Worm (Caenorhabditis elegans) whole organism, late embryonic: Measurements from ENCODE around the gene K02D3.2.

ENCODE experiments used
- ceh-18 ChIP-seq: sonication (generic microtip); optimal IDR thresholded peaks from 2 replicates; lab custom pipeline; 2016; ENCODE audit warnings: missing genetic modification characterization, missing compliant biosample characterization
- dve-1 ChIP-seq: sonication (generic microtip); optimal IDR thresholded peaks from 2 replicates; lab custom pipeline; 2017; ENCODE audit warnings: antibody characterized with exemption, mild to moderate bottlenecking, missing genetic modification characterization, missing compliant biosample characterization
- ets-4 ChIP-seq: sonication (generic microtip); optimal IDR thresholded peaks from 2 replicates; lab custom pipeline; 2016; ENCODE audit warnings: missing genetic modification characterization, missing compliant biosample characterization
- fkh-10 ChIP-seq: fragments of 150-350 bp; optimal IDR thresholded peaks from 2 replicates; lab custom pipeline; 2014; ENCODE audit warnings: missing biosample characterization, missing genetic modification reagents, missing genetic modification characterization
- lin-11 ChIP-seq: fragments of 200-800 bp; sonication (Bioruptor generic); optimal IDR thresholded peaks from 2 replicates; lab custom pipeline; 2018; ENCODE audit warnings: mild to moderate bottlenecking, missing genetic modification characterization, missing compliant biosample characterization
- pha-4 ChIP-seq: fragments of 150-350 bp; optimal IDR thresholded peaks from 2 replicates; lab custom pipeline; 2018; ENCODE audit warnings: missing biosample characterization, missing genetic modification reagents, missing genetic modification characterization
- pqm-1 ChIP-seq: sonication (generic microtip); optimal IDR thresholded peaks from 2 replicates; lab custom pipeline; 2016; ENCODE audit warnings: missing genetic modification characterization, missing compliant biosample characterization
- sox-4 ChIP-seq: sonication (generic microtip); optimal IDR thresholded peaks from 2 replicates; lab custom pipeline; 2017; ENCODE audit warnings: mild to moderate bottlenecking, missing genetic modification characterization, inconsistent platforms, missing compliant biosample characterization
- tbx-2 ChIP-seq: sonication (generic microtip); optimal IDR thresholded peaks from 2 replicates; lab custom pipeline; 2016; ENCODE audit warnings: missing genetic modification characterization, missing compliant biosample characterization
- ttx-3 ChIP-seq: sonication (generic microtip); optimal IDR thresholded peaks from 2 replicates; lab custom pipeline; 2016; ENCODE audit warnings: missing genetic modification reagents, missing genetic modification characterization, missing compliant biosample characterization
- unc-55 ChIP-seq: sonication (generic microtip); optimal IDR thresholded peaks from 2 replicates; lab custom pipeline; 2017; ENCODE audit warnings: missing biosample characterization, missing genetic modification reagents, missing genetic modification characterization

- TF ChIP-seq pha-4: no peak
- no peak for TF ChIP-seq ets-4 (tag; lab: Kevin White, UChicago)
- no peak for TF ChIP-seq sox-4 (tag; lab: Kevin White, UChicago)
- no peak for TF ChIP-seq ceh-18 (tag; lab: Kevin White, UChicago)
- no peak for TF ChIP-seq fkh-10 (GFP tag; lab: Kevin White, UChicago)
- TF ChIP-seq ttx-3: no peak
- no peak for TF ChIP-seq tbx-2 (tag; lab: Kevin White, UChicago)
- no peak for TF ChIP-seq pqm-1 (tag; lab: Kevin White, UChicago)
- no peak for TF ChIP-seq dve-1 (tag; lab: Kevin White, UChicago)
- no peak for TF ChIP-seq unc-55 (GFP tag; lab: Kevin White, UChicago)
- TF ChIP-seq lin-11 (tag; lab: Kevin White, UChicago): no peak
These were observed 5.2 kb downstream of the K02D3.2 start, which contains the start of gene K02D3.1 for ce11 chrX:13706607-13707006.
